Worm (Caenorhabditis elegans) whole organism, L4/young adult: ENCODE results near the gene Y39A1A.22.

Experiments used
- W03F9.2 ChIP-seq: fragments of 150-350 bp; optimal IDR thresholded peaks from 2 replicates; lab custom pipeline; 2014; ENCODE audit warnings: missing biosample characterization, missing genetic modification characterization
- dao-5 ChIP-seq: sonication (generic microtip); optimal IDR thresholded peaks from 2 replicates; lab custom pipeline; 2016; ENCODE audit warnings: missing genotype, missing genetic modification characterization, moderate library complexity, missing compliant biosample characterization
- him-1 ChIP-seq: sonication (generic microtip); optimal IDR thresholded peaks from 2 replicates; lab custom pipeline; 2016; ENCODE audit warnings: missing genotype, missing genetic modification reagents, missing genetic modification characterization, missing compliant biosample characterization

The Y39A1A.22 gene

DNA sequence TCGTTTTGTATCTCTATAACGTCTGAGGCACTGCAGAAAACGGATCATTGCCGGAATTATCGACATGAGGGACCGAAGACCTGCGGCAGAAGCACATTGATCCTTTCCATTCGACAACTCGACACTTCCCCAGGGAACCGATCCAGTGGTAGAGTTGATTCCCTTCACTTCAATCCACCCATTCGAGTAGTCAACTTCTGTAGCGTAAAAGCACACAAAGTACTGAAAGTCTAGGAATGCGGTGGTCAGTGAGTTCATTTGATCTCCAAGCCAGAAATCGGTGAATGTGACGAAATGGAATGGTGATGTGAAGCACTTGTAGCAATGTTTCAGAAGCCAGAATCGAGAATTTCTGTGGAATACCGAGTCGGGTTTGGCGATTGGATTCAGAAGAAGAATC is 2.3 kb downstream of the Y39A1A.22 start:
- TF ChIP-seq W03F9.2 (tag; lab: Kevin White, UChicago): no peak
- TF ChIP-seq dao-5 (tag; lab: Kevin White, UChicago): no peak
- no peak for TF ChIP-seq him-1 (tag; lab: Kevin White, UChicago)

ce11 chrIII:10703833-10704232 is 3.0 kb downstream of the Y39A1A.22 start:
- TF ChIP-seq dao-5 (tag; lab: Kevin White, UChicago): no peak

DNA sequence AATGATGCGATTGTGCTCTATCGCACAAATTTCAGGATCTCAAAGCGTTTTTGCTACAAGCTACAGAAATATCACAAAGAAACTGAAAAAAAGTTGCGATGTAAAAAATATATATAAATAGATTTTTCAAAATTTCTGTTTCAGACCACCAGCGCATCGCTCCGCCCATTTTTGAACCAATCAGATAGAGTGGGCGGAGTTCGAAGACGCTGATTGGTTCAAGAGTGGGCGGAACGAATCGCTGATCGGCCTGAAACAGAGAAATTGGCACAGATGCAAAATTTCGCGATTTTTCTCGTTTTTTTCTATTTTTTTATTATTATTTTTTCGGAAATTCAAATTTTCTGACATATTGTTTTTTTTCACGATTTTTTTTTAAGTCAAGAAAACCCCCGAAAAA is 4.0 kb downstream of the Y39A1A.22 start:
- no peak for TF ChIP-seq dao-5 (tag; lab: Kevin White, UChicago)
- TF ChIP-seq W03F9.2 (tag; lab: Kevin White, UChicago): no peak
- no peak for TF ChIP-seq him-1 (tag; lab: Kevin White, UChicago)

DNA sequence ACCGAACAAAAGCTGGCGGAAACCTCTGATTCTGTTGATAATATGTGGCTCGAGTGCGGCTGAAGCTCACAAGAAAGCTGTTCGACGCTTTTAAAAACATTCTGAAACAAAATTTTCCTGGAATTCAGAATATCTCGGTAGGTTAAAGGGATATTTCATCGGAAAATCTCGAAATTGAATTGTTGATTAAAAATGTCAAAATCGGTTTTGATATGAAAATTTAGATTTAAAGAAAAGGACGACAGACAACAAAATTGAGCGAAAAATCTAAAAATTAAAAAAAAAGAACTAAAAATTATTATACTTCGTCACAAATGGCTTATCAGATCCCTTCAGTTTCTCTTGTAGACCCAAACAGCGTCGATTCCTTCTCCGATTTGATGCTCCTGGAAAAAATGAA is 6.4 kb downstream of the Y39A1A.22 start, which contains the start of gene Y39A1A.20:
Y39A1A.20 (minus strand) TSS at position 101 of the 400 bp plus-strand sequence.
- no peak for TF ChIP-seq him-1 (tag; lab: Kevin White, UChicago)
- no peak for TF ChIP-seq dao-5 (tag; lab: Kevin White, UChicago)
- TF ChIP-seq W03F9.2 (tag; lab: Kevin White, UChicago): no peak

DNA sequence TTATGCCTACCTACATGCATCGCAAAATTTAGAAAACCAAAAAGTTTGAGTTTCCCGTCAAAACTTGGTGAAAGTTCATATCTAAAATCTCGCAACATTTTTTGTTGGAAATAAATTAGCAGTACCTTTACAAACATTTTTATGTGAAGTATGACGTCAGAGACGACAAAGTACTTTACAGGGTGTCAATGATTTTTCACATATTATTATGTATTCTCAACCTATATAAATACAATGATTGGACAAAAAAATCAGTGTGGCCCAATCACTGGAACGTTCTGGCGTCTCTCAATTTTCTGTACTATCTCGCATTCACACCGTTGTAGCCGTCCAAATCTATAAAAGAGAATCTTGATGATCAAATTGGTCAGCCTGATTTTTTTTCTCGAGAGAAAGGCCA is 12.5 kb downstream of the Y39A1A.22 start, which contains the start of the genes Y39A1A.18 and fmo-3:
Y39A1A.18 (minus strand) TSS at position 192 of the 400 bp plus-strand sequence.
fmo-3 (plus strand) TSS at position 388 of the 400 bp plus-strand sequence.
- TF ChIP-seq W03F9.2 (tag; lab: Kevin White, UChicago) (no peak), dao-5 (tag; lab: Kevin White, UChicago) (no peak), him-1 (tag; lab: Kevin White, UChicago) (no peak)

- TF ChIP-seq him-1 (tag; lab: Kevin White, UChicago) (no peak), W03F9.2 (tag; lab: Kevin White, UChicago) (no peak), dao-5 (tag; lab: Kevin White, UChicago) (no peak)
Measured at ce11 chrIII:10691019-10691418, 15.8 kb downstream of the Y39A1A.22 start, which contains the start of gene Y39A1A.17. Y39A1A.17 (minus strand) TSS chrIII:10691119.

- TF ChIP-seq him-1 (tag; lab: Kevin White, UChicago) (no peak), dao-5 (tag; lab: Kevin White, UChicago) (no peak), W03F9.2 (tag; lab: Kevin White, UChicago) (no peak)
Measured at ce11 chrIII:10689057-10689456, 17.8 kb downstream of the Y39A1A.22 start, which contains the start of gene Y39A1A.31. Y39A1A.31 (minus strand) TSS chrIII:10689157.

DNA sequence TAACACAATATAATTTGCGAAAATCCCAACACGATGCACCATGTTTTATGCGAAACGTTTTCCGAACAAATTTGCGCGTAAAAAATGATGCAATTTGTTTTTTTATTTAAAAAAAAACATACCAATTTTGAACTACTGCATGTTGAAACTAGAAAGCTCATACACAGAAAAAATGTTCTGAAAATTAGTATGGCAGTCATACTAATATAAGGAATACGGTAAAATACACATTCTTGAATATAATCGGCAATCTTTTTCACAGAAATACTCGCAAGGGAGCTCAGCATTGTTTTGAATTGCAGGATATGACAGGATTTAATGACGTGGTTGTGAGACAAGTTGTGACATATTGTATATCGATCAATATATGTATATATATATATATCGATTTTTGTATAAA is 27.9 kb downstream of the Y39A1A.22 start, which contains the start of gene Y39A1A.16:
Y39A1A.16 (plus strand) TSS at position 301 of the 400 bp plus-strand sequence.
- TF ChIP-seq W03F9.2 (tag; lab: Kevin White, UChicago) (no peak), dao-5 (tag; lab: Kevin White, UChicago) (no peak), him-1 (tag; lab: Kevin White, UChicago) (no peak)

- TF ChIP-seq him-1 (tag; lab: Kevin White, UChicago): no peak
- no peak for TF ChIP-seq W03F9.2 (tag; lab: Kevin White, UChicago)
- TF ChIP-seq dao-5 (tag; lab: Kevin White, UChicago): no peak
Measured at ce11 chrIII:10671894-10672293, 34.9 kb downstream of the Y39A1A.22 start.

- TF ChIP-seq him-1 (tag; lab: Kevin White, UChicago): no peak
- no peak for TF ChIP-seq dao-5 (tag; lab: Kevin White, UChicago)
- TF ChIP-seq W03F9.2 (tag; lab: Kevin White, UChicago): no peak
Measured at ce11 chrIII:10666640-10667039, 40.2 kb downstream of the Y39A1A.22 start.

DNA sequence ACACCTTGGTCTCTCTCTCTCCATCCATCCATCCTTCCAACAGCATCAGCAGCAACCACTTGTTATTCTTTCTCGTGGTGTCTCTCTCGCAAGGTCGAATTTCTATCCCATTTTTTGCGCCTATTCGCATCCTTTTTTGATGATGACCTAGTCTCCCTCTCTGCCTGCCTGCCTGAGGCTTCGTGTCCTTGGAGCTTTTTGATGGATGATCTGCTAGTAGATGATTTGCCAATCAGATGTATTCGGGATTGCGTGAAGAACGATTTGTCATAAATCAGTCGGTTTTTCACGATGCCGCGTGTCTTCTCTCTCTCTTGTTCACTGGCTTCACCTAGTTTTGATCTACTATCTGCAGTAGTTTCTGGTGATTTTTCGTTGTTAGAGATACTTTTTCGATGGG is 45.5 kb downstream of the Y39A1A.22 start:
- TF ChIP-seq W03F9.2 (tag; lab: Kevin White, UChicago) (no peak), dao-5 (tag; lab: Kevin White, UChicago) (no peak), him-1 (tag; lab: Kevin White, UChicago) (no peak)

ce11 chrIII:10658394-10658793 is 48.4 kb downstream of the Y39A1A.22 start:
- TF ChIP-seq him-1 (tag; lab: Kevin White, UChicago) (no peak), dao-5 (tag; lab: Kevin White, UChicago) (no peak), W03F9.2 (tag; lab: Kevin White, UChicago) (no peak)

DNA sequence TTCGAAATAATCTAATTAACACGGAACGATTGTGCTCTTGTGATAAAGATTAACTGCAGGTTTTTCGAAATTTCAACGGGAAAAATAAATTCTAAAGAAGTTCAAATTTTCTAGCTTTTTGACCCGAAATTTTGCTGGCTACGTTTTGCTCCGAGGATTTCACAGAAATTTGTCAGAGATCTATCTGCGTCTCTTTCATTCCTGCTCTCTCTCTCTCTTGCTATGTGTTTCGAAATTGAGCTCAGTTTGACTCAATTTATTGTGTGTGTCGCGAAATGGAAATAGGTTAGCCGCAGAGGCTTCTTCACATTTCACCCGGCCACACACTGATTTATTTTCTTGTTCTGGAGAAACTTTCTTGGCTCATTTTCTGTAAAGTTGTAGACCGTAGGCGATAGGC is 49.2 kb downstream of the Y39A1A.22 start:
- no peak for TF ChIP-seq W03F9.2 (tag; lab: Kevin White, UChicago)
- TF ChIP-seq dao-5 (tag; lab: Kevin White, UChicago): no peak
- TF ChIP-seq him-1 (tag; lab: Kevin White, UChicago): no peak

ce11 chrIII:10656069-10656468 is 50.8 kb downstream of the Y39A1A.22 start:
- TF ChIP-seq him-1 (tag; lab: Kevin White, UChicago) (no peak), W03F9.2 (tag; lab: Kevin White, UChicago) (no peak), dao-5 (tag; lab: Kevin White, UChicago) (no peak)
